Worm (Caenorhabditis elegans) whole organism, late embryonic: Measurements from ENCODE around the gene ZK381.2.

Experiments used
- C08G9.2 ChIP-seq: sonication (generic microtip); optimal IDR thresholded peaks from 2 replicates; lab custom pipeline; 2016; ENCODE audit warnings: mild to moderate bottlenecking, missing genetic modification characterization, moderate library complexity, missing compliant biosample characterization
- F13H6.1 ChIP-seq: sonication (generic microtip); optimal IDR thresholded peaks from 2 replicates; lab custom pipeline; 2016; ENCODE audit warnings: missing genetic modification characterization, missing compliant biosample characterization
- K02D7.2 ChIP-seq: sonication (generic microtip); optimal IDR thresholded peaks from 2 replicates; lab custom pipeline; 2017; ENCODE audit warnings: mild to moderate bottlenecking, missing genetic modification characterization, missing compliant biosample characterization
- K09A11.1 ChIP-seq: sonication (generic microtip); optimal IDR thresholded peaks from 2 replicates; lab custom pipeline; 2017; ENCODE audit warnings: antibody characterized with exemption, mild to moderate bottlenecking, missing genetic modification characterization, missing compliant biosample characterization; ENCODE audit not compliant: insufficient read depth
- T23F11.4 ChIP-seq: fragments of 200-800 bp; sonication (Bioruptor generic); optimal IDR thresholded peaks from 2 replicates; lab custom pipeline; 2018; ENCODE audit warnings: mild to moderate bottlenecking, missing genetic modification characterization, missing compliant biosample characterization
- Y22D7AL.16 ChIP-seq: sonication (generic microtip); optimal IDR thresholded peaks from 2 replicates; lab custom pipeline; 2016; ENCODE audit warnings: missing genetic modification characterization, missing compliant biosample characterization
- ceh-19 ChIP-seq: fragments of 200-800 bp; sonication (Bioruptor generic); optimal IDR thresholded peaks from 2 replicates; lab custom pipeline; 2018; ENCODE audit warnings: mild to moderate bottlenecking, missing genetic modification characterization, missing compliant biosample characterization
- ceh-2 ChIP-seq: sonication (generic microtip); optimal IDR thresholded peaks from 2 replicates; lab custom pipeline; 2016; ENCODE audit warnings: missing genotype, missing genetic modification characterization, missing compliant biosample characterization
- ceh-30 ChIP-seq: fragments of 150-350 bp; optimal IDR thresholded peaks from 2 replicates; lab custom pipeline; 2014; ENCODE audit warnings: missing biosample characterization, missing genetic modification characterization
- ceh-31 ChIP-seq: sonication (generic microtip); optimal IDR thresholded peaks from 2 replicates; lab custom pipeline; 2016; ENCODE audit warnings: missing genetic modification characterization, missing compliant biosample characterization
- ceh-34 ChIP-seq: sonication (generic microtip); optimal IDR thresholded peaks from 2 replicates; lab custom pipeline; 2016; ENCODE audit warnings: mild to moderate bottlenecking, missing genetic modification characterization, missing compliant biosample characterization
- ceh-48 ChIP-seq: sonication (generic microtip); optimal IDR thresholded peaks from 2 replicates; lab custom pipeline; 2016; ENCODE audit warnings: missing genetic modification characterization, inconsistent platforms, missing compliant biosample characterization
- ceh-6 ChIP-seq: fragments of 200-800 bp; sonication (Bioruptor generic); optimal IDR thresholded peaks from 2 replicates; lab custom pipeline; 2018; ENCODE audit warnings: mild to moderate bottlenecking, missing genetic modification characterization, missing compliant biosample characterization
- ceh-9 ChIP-seq: sonication (generic microtip); optimal IDR thresholded peaks from 2 replicates; lab custom pipeline; 2016; ENCODE audit warnings: mild to moderate bottlenecking, missing genetic modification characterization, inconsistent platforms, missing compliant biosample characterization
- dve-1 ChIP-seq: sonication (generic microtip); optimal IDR thresholded peaks from 2 replicates; lab custom pipeline; 2017; ENCODE audit warnings: antibody characterized with exemption, mild to moderate bottlenecking, missing genetic modification characterization, missing compliant biosample characterization
- elt-2 ChIP-seq: sonication (generic microtip); optimal IDR thresholded peaks from 2 replicates; lab custom pipeline; 2016; ENCODE audit warnings: missing genetic modification reagents, missing genetic modification characterization, missing compliant biosample characterization
- elt-4 ChIP-seq: sonication (generic microtip); optimal IDR thresholded peaks from 2 replicates; lab custom pipeline; 2016; ENCODE audit warnings: missing genetic modification characterization, missing compliant biosample characterization
- ets-4 ChIP-seq: sonication (generic microtip); optimal IDR thresholded peaks from 2 replicates; lab custom pipeline; 2016; ENCODE audit warnings: missing genetic modification characterization, missing compliant biosample characterization
- fax-1 ChIP-seq: sonication (generic microtip); optimal IDR thresholded peaks from 2 replicates; lab custom pipeline; 2016; ENCODE audit warnings: missing genotype, missing genetic modification characterization, missing compliant biosample characterization
- fkh-10 ChIP-seq: fragments of 150-350 bp; optimal IDR thresholded peaks from 2 replicates; lab custom pipeline; 2014; ENCODE audit warnings: missing biosample characterization, missing genetic modification reagents, missing genetic modification characterization
- fkh-6 ChIP-seq: sonication (generic microtip); optimal IDR thresholded peaks from 2 replicates; lab custom pipeline; 2016; ENCODE audit warnings: missing genetic modification characterization, missing compliant biosample characterization
- gmeb-2 ChIP-seq: sonication (generic microtip); optimal IDR thresholded peaks from 2 replicates; lab custom pipeline; 2016; ENCODE audit warnings: missing genetic modification characterization, inconsistent platforms, missing compliant biosample characterization
- hlh-30 ChIP-seq: sonication (generic microtip); optimal IDR thresholded peaks from 2 replicates; lab custom pipeline; 2017; ENCODE audit warnings: antibody characterized with exemption, missing genetic modification characterization, missing compliant biosample characterization; ENCODE audit not compliant: insufficient read depth
- hlh-8 ChIP-seq: sonication (generic microtip); optimal IDR thresholded peaks from 2 replicates; lab custom pipeline; 2016; ENCODE audit warnings: missing genotype, missing genetic modification characterization, missing compliant biosample characterization
- lim-6 ChIP-seq: sonication (generic microtip); optimal IDR thresholded peaks from 2 replicates; lab custom pipeline; 2016; ENCODE audit warnings: missing genetic modification characterization, missing compliant biosample characterization
- madf-2 ChIP-seq: sonication (generic microtip); optimal IDR thresholded peaks from 2 replicates; lab custom pipeline; 2017; ENCODE audit warnings: missing genetic modification characterization, missing compliant biosample characterization
- mec-3 ChIP-seq: sonication (generic microtip); optimal IDR thresholded peaks from 2 replicates; lab custom pipeline; 2016; ENCODE audit warnings: borderline replicate concordance, missing genetic modification characterization, missing compliant biosample characterization
- nfya-1 ChIP-seq: sonication (generic microtip); optimal IDR thresholded peaks from 2 replicates; lab custom pipeline; 2017; ENCODE audit warnings: missing genetic modification characterization, mild to moderate bottlenecking, missing compliant biosample characterization, antibody characterized with exemption, moderate library complexity
- nhr-232 ChIP-seq: sonication (generic microtip); optimal IDR thresholded peaks from 2 replicates; lab custom pipeline; 2016; ENCODE audit warnings: missing genetic modification characterization, missing compliant biosample characterization
- odd-2 ChIP-seq: sonication (generic microtip); optimal IDR thresholded peaks from 2 replicates; lab custom pipeline; 2017; ENCODE audit warnings: antibody characterized with exemption, mild to moderate bottlenecking, missing genetic modification characterization, missing compliant biosample characterization
- pat-9 ChIP-seq: fragments of 200-800 bp; sonication (Bioruptor generic); optimal IDR thresholded peaks from 2 replicates; lab custom pipeline; 2018; ENCODE audit warnings: mild to moderate bottlenecking, missing genetic modification characterization, moderate library complexity, missing compliant biosample characterization
- pha-2 ChIP-seq: sonication (generic microtip); optimal IDR thresholded peaks from 2 replicates; lab custom pipeline; 2017; ENCODE audit warnings: mild to moderate bottlenecking, missing genetic modification characterization, missing compliant biosample characterization
- pha-4 ChIP-seq: fragments of 150-350 bp; optimal IDR thresholded peaks from 2 replicates; lab custom pipeline; 2018; ENCODE audit warnings: missing biosample characterization, missing genetic modification reagents, missing genetic modification characterization
- pqm-1 ChIP-seq: sonication (generic microtip); optimal IDR thresholded peaks from 2 replicates; lab custom pipeline; 2016; ENCODE audit warnings: missing genetic modification characterization, missing compliant biosample characterization
- ref-2 ChIP-seq: sonication (generic microtip); optimal IDR thresholded peaks from 2 replicates; lab custom pipeline; 2016; ENCODE audit warnings: missing genetic modification characterization, missing compliant biosample characterization
- rnt-1 ChIP-seq: sonication (generic microtip); optimal IDR thresholded peaks from 2 replicates; lab custom pipeline; 2016; ENCODE audit warnings: missing genetic modification characterization, missing compliant biosample characterization
- sdc-2 ChIP-seq: sonication (generic microtip); optimal IDR thresholded peaks from 2 replicates; lab custom pipeline; 2016; ENCODE audit warnings: missing genotype, missing genetic modification characterization, missing compliant biosample characterization
- sox-4 ChIP-seq: sonication (generic microtip); optimal IDR thresholded peaks from 2 replicates; lab custom pipeline; 2017; ENCODE audit warnings: mild to moderate bottlenecking, missing genetic modification characterization, inconsistent platforms, missing compliant biosample characterization
- syd-9 ChIP-seq: sonication (generic microtip); optimal IDR thresholded peaks from 2 replicates; lab custom pipeline; 2016; ENCODE audit warnings: mild to moderate bottlenecking, missing genetic modification characterization, moderate library complexity, missing compliant biosample characterization
- tbx-2 ChIP-seq: sonication (generic microtip); optimal IDR thresholded peaks from 2 replicates; lab custom pipeline; 2016; ENCODE audit warnings: missing genetic modification characterization, missing compliant biosample characterization
- ttx-3 ChIP-seq: sonication (generic microtip); optimal IDR thresholded peaks from 2 replicates; lab custom pipeline; 2016; ENCODE audit warnings: missing genetic modification reagents, missing genetic modification characterization, missing compliant biosample characterization
- unc-3 ChIP-seq, 2 experiments: fragments of 200-800 bp in 1 of 2; sonication (Bioruptor generic) in 1 of 2; sonication (generic microtip) in 1 of 2; conservative IDR thresholded peaks in 1 of 2; optimal IDR thresholded peaks in 1 of 2; 2 replicates each; pipeline versions ENCODE4 v1.3.6 to Lab custom; 2016 to 2022; ENCODE audit warnings: missing compliant biosample characterization in 2 of 2, missing genetic modification characterization in 2 of 2, missing genetic modification reagents in 1 of 2
- unc-42 ChIP-seq: sonication (generic microtip); optimal IDR thresholded peaks from 2 replicates; lab custom pipeline; 2016; ENCODE audit warnings: missing genotype, missing genetic modification characterization, missing compliant biosample characterization
- unc-55 ChIP-seq: sonication (generic microtip); optimal IDR thresholded peaks from 2 replicates; lab custom pipeline; 2017; ENCODE audit warnings: missing biosample characterization, missing genetic modification reagents, missing genetic modification characterization
- unc-86 ChIP-seq: sonication (generic microtip); optimal IDR thresholded peaks from 2 replicates; lab custom pipeline; 2016; ENCODE audit warnings: missing genetic modification characterization, missing compliant biosample characterization
- zip-5 ChIP-seq: sonication (generic microtip); optimal IDR thresholded peaks from 2 replicates; lab custom pipeline; 2016; ENCODE audit warnings: missing genetic modification characterization, missing compliant biosample characterization
- ztf-16 ChIP-seq: sonication (generic microtip); optimal IDR thresholded peaks from 2 replicates; lab custom pipeline; 2017; ENCODE audit warnings: missing genetic modification characterization, missing compliant biosample characterization

Gene ZK381.2

ce11 chrIV:6965192-6965591 is at the start of gene ZK381.2:
Gene ZK381.2 (plus strand): TSS chrIV:6965492.
- TF ChIP-seq K02D7.2 (tag; lab: Kevin White, UChicago): no peak
- no peak for TF ChIP-seq zip-5 (tag; lab: Kevin White, UChicago)
- no peak for TF ChIP-seq gmeb-2 (tag; lab: Kevin White, UChicago)
- TF ChIP-seq C08G9.2 (tag; lab: Kevin White, UChicago): no peak
- no peak for TF ChIP-seq T23F11.4 (GFP tag; lab: Kevin White, UChicago)
- no peak for TF ChIP-seq unc-55 (GFP tag; lab: Kevin White, UChicago)
- no peak for TF ChIP-seq nfya-1 (tag; lab: Kevin White, UChicago)
- no peak for TF ChIP-seq ceh-2 (tag; lab: Kevin White, UChicago)

DNA sequence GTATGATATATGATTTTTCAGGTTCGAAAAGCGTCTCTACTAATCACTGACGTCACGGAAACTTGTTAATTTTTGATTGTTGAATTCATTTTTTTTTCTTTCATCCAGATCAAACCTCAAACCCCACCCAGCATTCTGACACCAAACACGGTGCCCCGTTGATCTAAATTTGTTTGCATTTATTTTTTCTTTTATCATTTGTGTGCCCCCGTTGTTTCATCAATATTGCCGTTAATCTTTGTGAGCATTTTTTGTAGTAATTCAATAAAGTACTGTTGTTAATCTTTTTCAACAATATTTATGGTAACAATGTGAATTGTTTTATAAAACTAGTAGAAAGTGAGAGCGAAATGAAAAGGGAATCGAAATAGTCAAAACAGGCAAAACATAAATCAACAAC is 48.5 kb upstream of the ZK381.2 start:
- TF ChIP-seq dve-1 (tag; lab: Kevin White, UChicago) (no peak), fkh-10 (GFP tag; lab: Kevin White, UChicago) (no peak), ceh-34 (tag; lab: Kevin White, UChicago) (no peak), pha-4 (tag; lab: Kevin White, UChicago) (no peak), unc-42 (tag; lab: Kevin White, UChicago) (no peak), fkh-6 (no peak), fax-1 (tag; lab: Kevin White, UChicago) (no peak), sdc-2 (tag; lab: Kevin White, UChicago) (no peak), K09A11.1 (tag; lab: Kevin White, UChicago) (no peak), elt-4 (no peak), nhr-232 (tag; lab: Kevin White, UChicago) (no peak), pqm-1 (no peak), lim-6 (tag; lab: Kevin White, UChicago) (no peak), ttx-3 (tag; lab: Kevin White, UChicago) (no peak), unc-55 (GFP tag; lab: Kevin White, UChicago) (no peak), ceh-9 (no peak), mec-3 (tag; lab: Kevin White, UChicago) (no peak), ceh-19 (GFP tag; lab: Kevin White, UChicago) (no peak), pha-2 (tag; lab: Kevin White, UChicago) (no peak), F13H6.1 (tag; lab: Kevin White, UChicago) (no peak)

- TF ChIP-seq elt-2 (no peak), odd-2 (tag; lab: Kevin White, UChicago) (no peak), ceh-48 (tag; lab: Kevin White, UChicago) (no peak), fax-1 (tag; lab: Kevin White, UChicago) (no peak), pha-2 (tag; lab: Kevin White, UChicago) (no peak), sox-4 (no peak), rnt-1 (no peak), pat-9 (tag; lab: Kevin White, UChicago) (no peak), elt-4 (no peak), ztf-16 (tag; lab: Kevin White, UChicago) (no peak), ceh-31 (tag; lab: Kevin White, UChicago) (peak; percentile 48), pha-4 (tag; lab: Kevin White, UChicago) (no peak), nhr-232 (tag; lab: Kevin White, UChicago) (no peak), unc-42 (tag; lab: Kevin White, UChicago) (peak; percentile 77), ceh-30 (no peak), madf-2 (no peak), fkh-6 (no peak), hlh-8 (no peak), nfya-1 (tag; lab: Kevin White, UChicago) (peak; percentile 62), syd-9 (tag; lab: Kevin White, UChicago) (no peak), gmeb-2 (tag; lab: Kevin White, UChicago) (no peak), lim-6 (tag; lab: Kevin White, UChicago) (no peak), Y22D7AL.16 (tag; lab: Kevin White, UChicago) (no peak), unc-86 (no peak), ttx-3 (tag; lab: Kevin White, UChicago) (peak; percentile 2), hlh-30 (tag; lab: Kevin White, UChicago) (peak; percentile 48), ceh-34 (tag; lab: Kevin White, UChicago) (peak; percentile 38), unc-3 (GFP tag; conservative IDR thresholded peaks at IDR 0.05; lab: Robert Waterston, UW) (no peak), unc-3 (tag; optimal IDR thresholded peaks at IDR 0.05; lab: Kevin White, UChicago) (no peak), ets-4 (tag; lab: Kevin White, UChicago) (no peak), ref-2 (tag; lab: Kevin White, UChicago) (no peak), ceh-6 (GFP tag; lab: Kevin White, UChicago) (no peak), tbx-2 (tag; lab: Kevin White, UChicago) (no peak)
Observed at ce11 chrIV:6919318-6919717, 46.0 kb upstream of the ZK381.2 start, which contains the start of gene ruvb-2. Gene ruvb-2 (minus strand): TSS chrIV:6919406.
